Worm (Caenorhabditis elegans) whole organism, late embryonic: ENCODE measurements around the gene Y57G7A.2.

Experiments
- ahr-1 ChIP-seq: sonication (generic microtip); optimal IDR thresholded peaks from 2 replicates; lab custom pipeline; 2016; ENCODE audit warnings: missing genetic modification characterization, missing compliant biosample characterization
- elt-4 ChIP-seq: sonication (generic microtip); optimal IDR thresholded peaks from 2 replicates; lab custom pipeline; 2016; ENCODE audit warnings: missing genetic modification characterization, missing compliant biosample characterization
- hlh-8 ChIP-seq: sonication (generic microtip); optimal IDR thresholded peaks from 2 replicates; lab custom pipeline; 2016; ENCODE audit warnings: missing genotype, missing genetic modification characterization, missing compliant biosample characterization
- pha-4 ChIP-seq: fragments of 150-350 bp; optimal IDR thresholded peaks from 2 replicates; lab custom pipeline; 2018; ENCODE audit warnings: missing biosample characterization, missing genetic modification reagents, missing genetic modification characterization
- tbx-2 ChIP-seq: sonication (generic microtip); optimal IDR thresholded peaks from 2 replicates; lab custom pipeline; 2016; ENCODE audit warnings: missing genetic modification characterization, missing compliant biosample characterization
- ttx-3 ChIP-seq: sonication (generic microtip); optimal IDR thresholded peaks from 2 replicates; lab custom pipeline; 2016; ENCODE audit warnings: missing genetic modification reagents, missing genetic modification characterization, missing compliant biosample characterization

- TF ChIP-seq ttx-3 = no peak
- no peak for TF ChIP-seq pha-4 (tag; lab: Kevin White, UChicago)
- no peak for TF ChIP-seq hlh-8 (tag; lab: Kevin White, UChicago)
- no peak for TF ChIP-seq tbx-2
- TF ChIP-seq elt-4 (tag; lab: Kevin White, UChicago) = no peak
- no peak for TF ChIP-seq ahr-1 (tag; lab: Kevin White, UChicago)
Observed at ce11 chrII:1340049-1340448, 44.2 kb downstream of the Y57G7A.2 start.
